Fruit fly (Drosophila melanogaster) whole organism, embryonic: ENCODE measurements around the gene CG17202.

Experiments used
- ATbp ChIP-seq: fragments of 200-800 bp; sonication (Bioruptor generic); optimal IDR thresholded peaks from 2 replicates; lab custom pipeline; 2017; ENCODE audit warnings: missing biosample characterization, mild to moderate bottlenecking, missing genetic modification characterization, missing genetic modification reagents
- Aef1 ChIP-seq: fragments of 200-800 bp; sonication (Bioruptor generic); IDR thresholded peaks from 3 replicates; pipeline ENCODE4 v1.3.6; 2022; ENCODE audit warnings: missing biosample characterization, missing genetic modification characterization
- Atf3 ChIP-seq: fragments of 200-800 bp; sonication (Bioruptor generic); optimal IDR thresholded peaks from 3 replicates; lab custom pipeline; 2016; ENCODE audit warnings: missing biosample characterization, missing genetic modification characterization
- CG10147 ChIP-seq: fragments of 200-800 bp; sonication (Bioruptor generic); optimal IDR thresholded peaks from 2 replicates; lab custom pipeline; 2019; ENCODE audit warnings: missing biosample characterization, mild to moderate bottlenecking, missing genetic modification characterization, moderate library complexity
- CG10431 ChIP-seq: fragments of 200-800 bp; sonication (Bioruptor generic); optimal IDR thresholded peaks from 3 replicates; lab custom pipeline; 2018; ENCODE audit warnings: missing biosample characterization, mild to moderate bottlenecking, missing genetic modification characterization
- CG10979 ChIP-seq: fragments of 200-800 bp; sonication (Bioruptor generic); optimal IDR thresholded peaks from 2 replicates; lab custom pipeline; 2018; ENCODE audit warnings: missing biosample characterization, mild to moderate bottlenecking, missing genetic modification characterization, moderate library complexity
- CG11398 ChIP-seq: fragments of 200-800 bp; sonication (Bioruptor generic); optimal IDR thresholded peaks from 2 replicates; lab custom pipeline; 2016; ENCODE audit warnings: missing biosample characterization, missing genetic modification characterization
- CG12236 ChIP-seq: fragments of 200-800 bp; sonication (Bioruptor generic); optimal IDR thresholded peaks from 2 replicates; lab custom pipeline; 2016; ENCODE audit warnings: missing biosample characterization, missing genetic modification characterization
- CG14710 ChIP-seq: fragments of 200-800 bp; sonication (Bioruptor generic); optimal IDR thresholded peaks from 3 replicates; lab custom pipeline; 2019; ENCODE audit warnings: missing biosample characterization, mild to moderate bottlenecking, missing genetic modification characterization, moderate library complexity
- CG15479 ChIP-seq: fragments of 200-800 bp; sonication (Bioruptor generic); optimal IDR thresholded peaks from 3 replicates; lab custom pipeline; 2019; ENCODE audit warnings: missing biosample characterization, mild to moderate bottlenecking, missing genetic modification characterization, moderate library complexity
- CG17568 ChIP-seq: fragments of 200-800 bp; sonication (Bioruptor generic); optimal IDR thresholded peaks from 2 replicates; lab custom pipeline; 2018; ENCODE audit warnings: missing biosample characterization, mild to moderate bottlenecking, missing genetic modification characterization, moderate library complexity
- CG18476 ChIP-seq: fragments of 200-800 bp; sonication (Bioruptor generic); optimal IDR thresholded peaks from 2 replicates; lab custom pipeline; 2016; ENCODE audit warnings: missing biosample characterization, mild to moderate bottlenecking, missing genetic modification characterization
- CG2875 ChIP-seq: fragments of 200-800 bp; sonication (Bioruptor generic); optimal IDR thresholded peaks from 2 replicates; lab custom pipeline; 2017; ENCODE audit warnings: missing biosample characterization, mild to moderate bottlenecking, missing genetic modification characterization, missing genetic modification reagents
- CG30020 ChIP-seq: fragments of 200-800 bp; optimal IDR thresholded peaks from 2 replicates; lab custom pipeline; 2019; ENCODE audit warnings: missing biosample characterization, mild to moderate bottlenecking, missing genetic modification characterization, moderate library complexity
- CG30431 ChIP-seq: fragments of 200-800 bp; sonication (Bioruptor generic); optimal IDR thresholded peaks from 2 replicates; lab custom pipeline; 2017; ENCODE audit warnings: missing biosample characterization, missing genetic modification characterization
- CG7271 ChIP-seq: fragments of 200-800 bp; sonication (Bioruptor generic); optimal IDR thresholded peaks from 2 replicates; lab custom pipeline; 2018; ENCODE audit warnings: missing biosample characterization, mild to moderate bottlenecking, missing genetic modification characterization, moderate library complexity
- CG8359 ChIP-seq: fragments of 200-800 bp; sonication (Bioruptor generic); optimal IDR thresholded peaks from 2 replicates; lab custom pipeline; 2017; ENCODE audit warnings: missing biosample characterization, mild to moderate bottlenecking, missing genetic modification characterization, borderline replicate concordance
- CG8765 ChIP-seq: fragments of 200-800 bp; sonication (Bioruptor generic); IDR thresholded peaks from 2 replicates; pipeline ENCODE4 v1.3.6; 2022; ENCODE audit warnings: missing biosample characterization, missing genetic modification characterization
- E2f1 ChIP-seq: fragments of 200-800 bp; sonication (Bioruptor generic); IDR thresholded peaks from 2 replicates; pipeline ENCODE4 v1.3.6; 2022; ENCODE audit warnings: missing biosample characterization, missing genetic modification characterization
- HLH54F ChIP-seq: fragments of 200-800 bp; sonication (Bioruptor generic); optimal IDR thresholded peaks from 3 replicates; lab custom pipeline; 2016; ENCODE audit warnings: missing biosample characterization, missing genetic modification characterization
- Hr78 ChIP-seq, 2 experiments: fragments of 200-800 bp in 1 of 2; fragments of >200 bp in 1 of 2; sonication (Bioruptor generic) in 1 of 2; optimal IDR thresholded peaks; 2 replicates each; lab custom pipeline; 2017 to 2019; ENCODE audit warnings: missing biosample characterization in 2 of 2, missing genetic modification characterization in 2 of 2, mild to moderate bottlenecking in 1 of 2, moderate library complexity in 1 of 2
- Nf-YC ChIP-seq: fragments of 200-800 bp; optimal IDR thresholded peaks from 3 replicates; lab custom pipeline; 2019; ENCODE audit warnings: missing biosample characterization, mild to moderate bottlenecking, missing genetic modification characterization, moderate library complexity
- Oaz ChIP-seq: fragments of 200-800 bp; sonication (Bioruptor generic); IDR thresholded peaks from 2 replicates; pipeline ENCODE4 v1.3.6; 2022; ENCODE audit warnings: missing biosample characterization, missing genetic modification characterization
- Oli ChIP-seq: fragments of 200-800 bp; sonication (Bioruptor generic); optimal IDR thresholded peaks from 2 replicates; lab custom pipeline; 2018; ENCODE audit warnings: missing biosample characterization, mild to moderate bottlenecking, missing genetic modification characterization, moderate library complexity
- Poxn ChIP-seq: fragments of 200-800 bp; sonication (Bioruptor generic); IDR thresholded peaks from 2 replicates; pipeline ENCODE4 v1.3.6; 2022; ENCODE audit warnings: missing biosample characterization, missing genetic modification characterization
- ab ChIP-seq: fragments of 200-800 bp; sonication (Bioruptor generic); optimal IDR thresholded peaks from 2 replicates; lab custom pipeline; 2016; ENCODE audit warnings: missing biosample characterization, missing genetic modification characterization
- abd-A ChIP-seq: fragments of 200-800 bp; sonication (Bioruptor generic); optimal IDR thresholded peaks from 3 replicates; lab custom pipeline; 2019; ENCODE audit warnings: missing biosample characterization, mild to moderate bottlenecking, missing genetic modification characterization, moderate library complexity
- ap ChIP-seq: fragments of 200-800 bp; sonication (Bioruptor generic); IDR thresholded peaks from 2 replicates; pipeline ENCODE4 v1.3.6; 2022; ENCODE audit warnings: missing biosample characterization, missing genetic modification characterization
- ase ChIP-seq: fragments of 200-800 bp; sonication (Bioruptor generic); IDR thresholded peaks from 3 replicates; pipeline ENCODE4 v1.3.6; 2022; ENCODE audit warnings: missing biosample characterization, missing genetic modification characterization
- ash1 ChIP-seq: fragments of 200-800 bp; sonication (Bioruptor generic); optimal IDR thresholded peaks from 2 replicates; lab custom pipeline; 2018; ENCODE audit warnings: missing biosample characterization, mild to moderate bottlenecking, missing genetic modification characterization
- bab2 ChIP-seq: fragments of 200-800 bp; sonication (Bioruptor generic); optimal IDR thresholded peaks from 2 replicates; lab custom pipeline; 2016; ENCODE audit warnings: missing biosample characterization, missing genetic modification characterization
- bbx ChIP-seq: fragments of 200-800 bp; sonication (Bioruptor generic); IDR thresholded peaks from 2 replicates; pipeline ENCODE4 v1.3.6; 2022; ENCODE audit warnings: missing biosample characterization, missing genetic modification characterization; ENCODE audit not compliant: partially characterized antibody
- cad ChIP-seq: fragments of >200 bp; optimal IDR thresholded peaks from 2 replicates; lab custom pipeline; 2017; ENCODE audit warnings: missing biosample characterization, missing genetic modification characterization
- chinmo ChIP-seq: fragments of 200-800 bp; sonication (Bioruptor generic); IDR thresholded peaks from 4 replicates; pipeline ENCODE4 v1.3.6; 2022; ENCODE audit warnings: missing biosample characterization, missing genetic modification characterization; ENCODE audit not compliant: partially characterized antibody
- crc ChIP-seq: fragments of 200-800 bp; sonication (Bioruptor generic); optimal IDR thresholded peaks from 2 replicates; lab custom pipeline; 2016; ENCODE audit warnings: missing biosample characterization, missing genetic modification characterization
- fd3F ChIP-seq: fragments of 200-800 bp; sonication (Bioruptor generic); optimal IDR thresholded peaks from 2 replicates; lab custom pipeline; 2018; ENCODE audit warnings: missing biosample characterization, mild to moderate bottlenecking, missing genetic modification characterization, moderate library complexity
- fd96Cb ChIP-seq: fragments of 200-800 bp; sonication (Bioruptor generic); optimal IDR thresholded peaks from 2 replicates; lab custom pipeline; 2018; ENCODE audit warnings: missing biosample characterization, mild to moderate bottlenecking, missing genetic modification characterization, moderate library complexity
- gcm ChIP-seq: fragments of 200-800 bp; sonication (Bioruptor generic); optimal IDR thresholded peaks from 2 replicates; lab custom pipeline; 2019; ENCODE audit warnings: missing biosample characterization, mild to moderate bottlenecking, missing genetic modification characterization, moderate library complexity
- insv ChIP-seq, 2 experiments: fragments of 200-800 bp; sonication (Bioruptor generic); optimal IDR thresholded peaks; 3 replicates each; lab custom pipeline; 2016 to 2018; ENCODE audit warnings: missing biosample characterization in 2 of 2, missing genetic modification characterization in 2 of 2
- kay ChIP-seq: fragments of 200-800 bp; sonication (Bioruptor generic); optimal IDR thresholded peaks from 2 replicates; lab custom pipeline; 2016; ENCODE audit warnings: missing biosample characterization, missing genetic modification characterization
- kni ChIP-seq: fragments of 200-800 bp; sonication (Bioruptor generic); optimal IDR thresholded peaks from 3 replicates; lab custom pipeline; 2017; ENCODE audit warnings: mild to moderate bottlenecking, missing biosample characterization, missing genetic modification reagents, missing genetic modification characterization
- nau ChIP-seq: fragments of 200-800 bp; sonication (Bioruptor generic); optimal IDR thresholded peaks from 3 replicates; lab custom pipeline; 2017; ENCODE audit warnings: missing biosample characterization, mild to moderate bottlenecking, missing genetic modification characterization, missing genetic modification reagents
- pita ChIP-seq: fragments of 200-800 bp; sonication (Bioruptor generic); optimal IDR thresholded peaks from 2 replicates; lab custom pipeline; 2017; ENCODE audit warnings: missing biosample characterization, mild to moderate bottlenecking, missing genetic modification characterization
- pnt ChIP-seq: fragments of 200-800 bp; sonication (Bioruptor generic); optimal IDR thresholded peaks from 3 replicates; lab custom pipeline; 2016; ENCODE audit warnings: missing biosample characterization, missing genetic modification characterization
- rib ChIP-seq: fragments of 200-800 bp; sonication (Bioruptor generic); IDR thresholded peaks from 2 replicates; pipeline ENCODE4 v1.3.6; 2022; ENCODE audit warnings: missing biosample characterization, missing genetic modification characterization
- run ChIP-seq: fragments of 200-800 bp; sonication (Bioruptor generic); optimal IDR thresholded peaks from 3 replicates; lab custom pipeline; 2018; ENCODE audit warnings: missing biosample characterization, mild to moderate bottlenecking, missing genetic modification characterization
- schlank ChIP-seq: fragments of 200-800 bp; sonication (Bioruptor generic); optimal IDR thresholded peaks from 2 replicates; lab custom pipeline; 2018; ENCODE audit warnings: missing biosample characterization, mild to moderate bottlenecking, missing genetic modification characterization
- sim ChIP-seq: fragments of 200-800 bp; sonication (Bioruptor generic); IDR thresholded peaks from 2 replicates; pipeline ENCODE4 v1.3.6; 2022; ENCODE audit warnings: missing biosample characterization, missing genetic modification characterization
- sima ChIP-seq: fragments of 200-800 bp; sonication (Bioruptor generic); optimal IDR thresholded peaks from 2 replicates; lab custom pipeline; 2016; ENCODE audit warnings: missing biosample characterization, missing genetic modification characterization
- wor ChIP-seq: fragments of 200-800 bp; sonication (Bioruptor generic); IDR thresholded peaks from 2 replicates; pipeline ENCODE4 v1.3.6; 2022; ENCODE audit warnings: missing biosample characterization, missing genetic modification characterization

CG17202 gene

dm6 chr3R:12422379-12422975, at the start of gene CG17202, which contains the start of gene Scgbeta (continued):
- no peak for TF ChIP-seq insv (GFP tag; optimal IDR thresholded peaks at IDR 0.05; lab: Kevin White, UChicago)
- no peak for TF ChIP-seq CG2875 (GFP tag; lab: Kevin White, UChicago)
- no peak for TF ChIP-seq Hr78 (GFP tag; optimal IDR thresholded peaks at IDR 0.05; lab: Kevin White, UChicago)
- TF ChIP-seq CG10147 (GFP tag; lab: Kevin White, UChicago), result no peak
- TF ChIP-seq CG11398 (GFP tag; lab: Kevin White, UChicago), result peak; percentile 2
- TF ChIP-seq CG12236 (GFP tag; lab: Kevin White, UChicago), result no peak
- TF ChIP-seq CG10431 (GFP tag; lab: Kevin White, UChicago), result no peak
- TF ChIP-seq ap, result no peak
- TF ChIP-seq CG18476 (GFP tag; lab: Kevin White, UChicago), result no peak
- peak; percentile 73 for TF ChIP-seq CG14710 (tag; lab: Kevin White, UChicago)
- no peak for TF ChIP-seq CG8359 (GFP tag; lab: Kevin White, UChicago)
- TF ChIP-seq run (tag; lab: Kevin White, UChicago), result no peak
- TF ChIP-seq sima, result no peak
- TF ChIP-seq crc (GFP tag; lab: Kevin White, UChicago), result no peak
- no peak for TF ChIP-seq CG7271 (tag; lab: Kevin White, UChicago)
- TF ChIP-seq Oli (tag; lab: Kevin White, UChicago), result no peak
- TF ChIP-seq kni (GFP tag; lab: Kevin White, UChicago), result no peak
- TF ChIP-seq Aef1 (GFP tag; lab: Robert Waterston, UW), result no peak
- TF ChIP-seq ab, result no peak
- no peak for TF ChIP-seq sim (GFP tag; lab: Robert Waterston, UW)
- no peak for TF ChIP-seq schlank
- TF ChIP-seq rib, result no peak
- TF ChIP-seq CG30431 (GFP tag; lab: Kevin White, UChicago), result no peak
- TF ChIP-seq CG8765, result no peak
- no peak for TF ChIP-seq CG15479 (GFP tag; lab: Kevin White, UChicago)
- peak; percentile 7 for TF ChIP-seq bab2 (GFP tag; lab: Kevin White, UChicago)
- no peak for TF ChIP-seq ash1 (GFP tag; lab: Kevin White, UChicago)
- TF ChIP-seq abd-A (tag; lab: Kevin White, UChicago), result no peak
- TF ChIP-seq CG17568 (GFP tag; lab: Kevin White, UChicago), result no peak
- no peak for TF ChIP-seq nau (GFP tag; lab: Kevin White, UChicago)
- no peak for TF ChIP-seq cad (GFP tag; lab: Kevin White, UChicago)
- TF ChIP-seq E2f1, result no peak
- TF ChIP-seq Oaz, result no peak
- TF ChIP-seq pita (GFP tag; lab: Kevin White, UChicago), result no peak
- no peak for TF ChIP-seq gcm
- no peak for TF ChIP-seq chinmo (GFP tag; lab: Robert Waterston, UW)
- TF ChIP-seq fd3F (GFP tag; lab: Kevin White, UChicago), result no peak
- TF ChIP-seq pnt (GFP tag; lab: Kevin White, UChicago), result no peak
- TF ChIP-seq Poxn, result no peak
- TF ChIP-seq fd96Cb (tag; lab: Kevin White, UChicago), result no peak
- TF ChIP-seq kay (GFP tag; lab: Kevin White, UChicago), result no peak
- TF ChIP-seq wor (GFP tag; lab: Robert Waterston, UW), result no peak
- TF ChIP-seq CG30020, result no peak
- TF ChIP-seq ase (GFP tag; lab: Robert Waterston, UW), result 0 out of 3 replicates have a peak, but pooled peaks have one; percentile 5
- TF ChIP-seq ATbp (GFP tag; lab: Kevin White, UChicago), result no peak
- no peak for TF ChIP-seq CG10979 (tag; lab: Kevin White, UChicago)
- no peak for TF ChIP-seq Nf-YC (tag; lab: Kevin White, UChicago)
- TF ChIP-seq Atf3 (GFP tag; lab: Kevin White, UChicago), result no peak
- TF ChIP-seq bbx, result no peak
- no peak for TF ChIP-seq HLH54F (GFP tag; lab: Kevin White, UChicago)
